Fruit fly (Drosophila melanogaster) whole organism, pupa: ENCODE results near the gene Jon66Ci.

ENCODE experiments used
- CG10348 ChIP-seq: fragments of 200-800 bp; sonication (Bioruptor generic); IDR thresholded peaks from 2 replicates; pipeline ENCODE4 v1.3.6; 2022; ENCODE audit warnings: missing biosample characterization, missing genetic modification characterization
- CG12605 ChIP-seq: fragments of 200-800 bp; sonication (Bioruptor generic); IDR thresholded peaks from 2 replicates; pipeline ENCODE4 v1.3.6; 2022; ENCODE audit warnings: missing biosample characterization, missing genetic modification characterization
- CG13204 ChIP-seq: fragments of 200-800 bp; sonication (Bioruptor generic); optimal IDR thresholded peaks from 2 replicates; lab custom pipeline; 2018; ENCODE audit warnings: missing biosample characterization, mild to moderate bottlenecking, missing genetic modification characterization, moderate library complexity
- CG14655 ChIP-seq: fragments of 200-800 bp; sonication (Bioruptor generic); optimal IDR thresholded peaks from 3 replicates; lab custom pipeline; 2017; ENCODE audit warnings: mild to moderate bottlenecking, missing biosample characterization, missing genetic modification reagents, missing genetic modification characterization
- CG15710 ChIP-seq: fragments of 200-800 bp; sonication (Bioruptor generic); optimal IDR thresholded peaks from 2 replicates; lab custom pipeline; 2018; ENCODE audit warnings: missing biosample characterization, mild to moderate bottlenecking, missing genetic modification characterization, moderate library complexity
- CG17806 ChIP-seq: fragments of 200-800 bp; sonication (Bioruptor generic); optimal IDR thresholded peaks from 2 replicates; lab custom pipeline; 2018; ENCODE audit warnings: missing biosample characterization, mild to moderate bottlenecking, missing genetic modification characterization, moderate library complexity
- CG32121 ChIP-seq: fragments of 200-800 bp; sonication (Bioruptor generic); IDR thresholded peaks from 2 replicates; pipeline ENCODE4 v1.3.6; 2022; ENCODE audit warnings: missing biosample characterization, missing genetic modification characterization
- CG34367 ChIP-seq: fragments of 200-800 bp; sonication (Bioruptor generic); optimal IDR thresholded peaks from 2 replicates; lab custom pipeline; 2018; ENCODE audit warnings: missing biosample characterization, mild to moderate bottlenecking, missing genetic modification characterization
- CG4496 ChIP-seq: fragments of 200-800 bp; sonication (Bioruptor generic); IDR thresholded peaks from 3 replicates; pipeline ENCODE4 v1.3.6; 2022; ENCODE audit warnings: missing biosample characterization, missing genetic modification characterization
- CG8159 ChIP-seq: fragments of 200-800 bp; sonication (Bioruptor generic); optimal IDR thresholded peaks from 3 replicates; lab custom pipeline; 2018; ENCODE audit warnings: missing biosample characterization, mild to moderate bottlenecking, missing genetic modification characterization, moderate library complexity
- CG8301 ChIP-seq: fragments of 200-800 bp; sonication (Bioruptor generic); optimal IDR thresholded peaks from 2 replicates; lab custom pipeline; 2018; ENCODE audit warnings: missing biosample characterization, mild to moderate bottlenecking, missing genetic modification characterization
- CG9948 ChIP-seq: fragments of 200-800 bp; sonication (Bioruptor generic); optimal IDR thresholded peaks from 2 replicates; lab custom pipeline; 2018; ENCODE audit warnings: missing biosample characterization, mild to moderate bottlenecking, missing genetic modification characterization, moderate library complexity
- D1 ChIP-seq: fragments of 200-800 bp; sonication (Bioruptor generic); optimal IDR thresholded peaks from 2 replicates; lab custom pipeline; 2018; ENCODE audit warnings: missing biosample characterization, mild to moderate bottlenecking, missing genetic modification characterization, moderate library complexity
- EcR ChIP-seq: fragments of 200-800 bp; sonication (Bioruptor generic); optimal IDR thresholded peaks from 3 replicates; lab custom pipeline; 2019; ENCODE audit warnings: missing biosample characterization, missing genetic modification characterization, mild to moderate bottlenecking, moderate library complexity, missing genetic modification reagents
- Ets98B ChIP-seq: fragments of 200-800 bp; sonication (Bioruptor generic); IDR thresholded peaks from 2 replicates; pipeline ENCODE4 v1.3.6; 2022; ENCODE audit warnings: missing biosample characterization, missing genetic modification characterization
- Pif1A ChIP-seq: fragments of 200-800 bp; sonication (Bioruptor generic); optimal IDR thresholded peaks from 3 replicates; lab custom pipeline; 2016; ENCODE audit warnings: missing biosample characterization, missing genetic modification characterization
- Pif1B ChIP-seq: fragments of 200-800 bp; sonication (Bioruptor generic); optimal IDR thresholded peaks from 3 replicates; lab custom pipeline; 2016; ENCODE audit warnings: missing biosample characterization, missing genetic modification characterization
- Snoo ChIP-seq: fragments of 200-800 bp; sonication (Bioruptor generic); optimal IDR thresholded peaks from 3 replicates; lab custom pipeline; 2017; ENCODE audit warnings: missing biosample characterization, mild to moderate bottlenecking, missing genetic modification characterization, inconsistent platforms
- fd96Ca ChIP-seq: fragments of 200-800 bp; sonication (Bioruptor generic); IDR thresholded peaks from 3 replicates; pipeline ENCODE4 v1.3.6; 2022; ENCODE audit warnings: missing biosample characterization, missing genetic modification characterization
- gl ChIP-seq: fragments of 200-800 bp; sonication (Bioruptor generic); optimal IDR thresholded peaks from 2 replicates; lab custom pipeline; 2018; ENCODE audit warnings: missing biosample characterization, mild to moderate bottlenecking, missing genetic modification characterization
- rn ChIP-seq: fragments of 200-800 bp; sonication (Bioruptor generic); IDR thresholded peaks from 2 replicates; pipeline ENCODE4 v1.3.6; 2022; ENCODE audit warnings: missing biosample characterization, missing genetic modification characterization

Gene Jon66Ci

DNA sequence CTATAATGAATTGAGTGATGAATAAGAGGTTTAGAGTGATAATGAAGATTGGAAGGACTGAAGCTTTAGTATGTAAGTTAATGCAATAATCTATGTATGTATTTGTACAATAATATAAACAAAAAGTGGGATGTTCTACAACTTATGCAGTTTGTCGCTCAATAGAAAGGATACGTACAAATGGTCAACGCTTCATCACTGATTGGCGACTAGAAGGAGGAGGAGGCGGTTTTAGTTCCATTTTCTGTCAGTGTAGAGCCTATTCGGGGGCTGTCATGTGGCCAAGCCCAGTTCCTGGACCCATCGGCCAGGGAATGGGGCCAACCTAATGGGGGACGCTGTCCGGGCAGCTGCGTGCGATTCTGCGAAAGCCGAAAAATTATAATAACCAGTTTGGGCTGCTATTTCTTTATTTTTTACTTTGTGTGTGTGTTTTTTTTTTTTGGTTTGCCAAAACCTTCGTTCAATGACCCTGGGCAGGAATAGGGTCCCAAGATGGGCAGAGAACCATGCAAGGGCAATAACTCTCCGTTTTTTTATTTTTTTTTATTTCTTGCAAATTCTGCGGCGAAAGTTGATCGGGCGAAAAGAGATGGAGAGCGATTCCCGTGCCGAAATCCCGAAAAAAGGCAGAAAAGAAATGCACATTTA, 22.5 kb upstream of the Jon66Ci start:
- TF ChIP-seq Pif1B (GFP tag; lab: Kevin White, UChicago) (no peak), rn (GFP tag; lab: Robert Waterston, UW) (no peak), CG13204 (GFP tag; lab: Kevin White, UChicago) (no peak), CG4496 (0 out of 3 replicates have a peak, but pooled peaks have one; percentile 15), CG12605 (GFP tag; lab: Robert Waterston, UW) (no peak), gl (tag; lab: Kevin White, UChicago) (no peak), D1 (tag; lab: Kevin White, UChicago) (no peak), CG15710 (tag; lab: Kevin White, UChicago) (no peak), Pif1A (no peak), Snoo (tag; lab: Kevin White, UChicago) (peak; percentile 57), CG8159 (no peak), CG10348 (no peak), CG14655 (peak; percentile 45), CG32121 (GFP tag; lab: Robert Waterston, UW) (no peak), CG17806 (tag; lab: Kevin White, UChicago) (no peak), Ets98B (no peak), CG8301 (peak; percentile 19), EcR (GFP tag; lab: Kevin White, UChicago) (no peak)
- TF ChIP-seq, all 21 proteins: peak for 4

DNA sequence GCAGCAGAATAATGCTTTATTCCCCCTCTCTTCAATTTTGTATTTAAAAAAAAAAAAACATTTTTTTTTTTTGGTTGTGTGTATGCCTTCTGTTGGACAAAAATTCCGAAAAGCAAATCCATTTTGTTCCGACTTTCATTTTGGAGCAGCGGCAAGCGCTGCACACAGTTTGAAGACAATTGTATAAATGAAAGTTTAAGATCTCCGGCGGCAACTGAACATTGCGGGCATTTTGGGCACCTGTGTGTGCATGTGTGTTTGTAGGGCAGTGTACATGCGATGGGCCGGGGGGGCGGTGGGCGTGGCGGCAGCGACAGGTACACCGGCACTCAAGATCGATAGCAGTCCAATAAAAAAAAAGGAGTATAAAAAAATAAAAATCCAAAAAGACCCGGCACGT, 21.9 kb upstream of the Jon66Ci start:
- TF ChIP-seq CG13204 (GFP tag; lab: Kevin White, UChicago) (no peak), EcR (GFP tag; lab: Kevin White, UChicago) (no peak), Pif1A (no peak), gl (tag; lab: Kevin White, UChicago) (no peak), CG15710 (tag; lab: Kevin White, UChicago) (no peak), CG8301 (no peak), fd96Ca (GFP tag; lab: Robert Waterston, UW) (no peak), CG8159 (no peak), CG17806 (tag; lab: Kevin White, UChicago) (no peak), CG14655 (no peak), D1 (tag; lab: Kevin White, UChicago) (no peak), CG32121 (GFP tag; lab: Robert Waterston, UW) (no peak), CG4496 (no peak), rn (GFP tag; lab: Robert Waterston, UW) (no peak)

DNA sequence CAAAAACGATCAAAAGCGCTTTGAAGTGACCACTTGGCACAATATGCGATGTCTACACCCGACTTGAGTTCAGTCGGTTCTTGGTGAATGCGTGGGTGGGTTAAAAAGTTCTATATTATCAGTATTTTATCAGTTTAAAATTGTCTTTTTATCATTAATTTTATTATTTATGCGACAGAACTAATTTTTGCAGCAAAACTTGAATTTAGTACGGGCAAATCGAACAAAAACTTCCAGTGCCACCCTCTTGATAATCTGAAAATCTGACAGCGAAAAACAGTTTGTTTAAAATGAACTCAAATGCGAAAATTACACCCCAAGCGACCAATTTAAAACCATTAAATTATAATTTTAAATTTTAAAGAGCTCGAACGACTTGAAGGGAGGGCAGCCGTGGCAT, 20.4 kb upstream of the Jon66Ci start:
- TF ChIP-seq Pif1A = no peak
- no peak for TF ChIP-seq CG13204 (GFP tag; lab: Kevin White, UChicago)
- no peak for TF ChIP-seq CG10348
- peak; percentile 64 for TF ChIP-seq Snoo (tag; lab: Kevin White, UChicago)

DNA sequence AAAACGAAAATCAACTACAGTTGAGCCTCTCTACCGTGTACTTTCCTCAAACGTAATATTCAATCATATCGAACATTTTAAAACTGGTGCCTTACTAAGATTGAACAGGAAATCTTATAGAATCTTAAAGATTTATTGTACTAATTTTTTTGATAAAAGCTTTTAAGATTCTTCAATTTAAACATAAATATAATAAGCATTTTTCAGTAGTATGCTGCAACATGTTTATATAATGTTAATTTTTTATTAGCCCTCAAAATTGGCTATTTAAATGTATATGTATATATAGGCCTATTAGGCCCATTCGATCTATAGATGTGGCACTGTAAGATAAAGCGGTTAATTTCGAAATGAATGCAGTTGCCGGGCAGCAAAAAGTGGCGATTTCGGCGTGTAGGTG, 19.8 kb upstream of the Jon66Ci start:
- TF ChIP-seq EcR (GFP tag; lab: Kevin White, UChicago) (no peak), CG14655 (peak; percentile 1)

dm6 chr3L:8372035-8372434, 19.3 kb upstream of the Jon66Ci start, which contains the start of gene ImpE1:
Gene ImpE1, plus strand, starts transcription at chr3L:8372405.
- TF ChIP-seq CG4496 (no peak), CG13204 (GFP tag; lab: Kevin White, UChicago) (peak; percentile 35)

DNA sequence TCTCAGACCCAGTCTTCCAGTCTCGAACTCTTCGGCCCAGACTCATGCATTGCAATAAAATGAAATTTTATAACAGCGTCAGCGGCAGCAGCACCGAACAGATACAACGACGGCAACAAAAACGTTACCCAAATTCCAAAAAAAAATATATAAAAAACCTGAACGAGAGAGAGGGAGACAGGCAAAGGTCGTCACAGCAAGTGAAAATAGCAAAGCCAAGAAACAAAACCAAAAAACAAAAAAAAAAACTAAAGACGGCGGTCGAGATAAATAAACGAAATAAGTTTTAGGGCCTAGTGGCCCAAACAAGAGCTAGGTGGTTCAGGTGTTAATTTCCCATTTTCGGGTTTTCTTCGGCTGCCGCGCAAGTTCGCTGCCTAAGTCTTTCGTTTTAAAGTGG, 17.2 kb upstream of the Jon66Ci start:
- TF ChIP-seq CG13204 (GFP tag; lab: Kevin White, UChicago) (no peak), CG8301 (no peak), rn (GFP tag; lab: Robert Waterston, UW) (no peak), CG9948 (tag; lab: Kevin White, UChicago) (no peak), CG4496 (no peak), D1 (tag; lab: Kevin White, UChicago) (no peak), CG10348 (no peak), EcR (GFP tag; lab: Kevin White, UChicago) (no peak), Snoo (tag; lab: Kevin White, UChicago) (no peak), CG15710 (tag; lab: Kevin White, UChicago) (no peak), CG8159 (no peak), fd96Ca (GFP tag; lab: Robert Waterston, UW) (no peak), Ets98B (no peak), CG12605 (GFP tag; lab: Robert Waterston, UW) (no peak), Pif1A (no peak), CG17806 (tag; lab: Kevin White, UChicago) (no peak), gl (tag; lab: Kevin White, UChicago) (no peak), Pif1B (GFP tag; lab: Kevin White, UChicago) (no peak)
- TF ChIP-seq, all 21 proteins: peak for 0

- TF ChIP-seq CG13204 (GFP tag; lab: Kevin White, UChicago) = no peak
- TF ChIP-seq CG8159 = no peak
- no peak for TF ChIP-seq CG34367 (tag; lab: Kevin White, UChicago)
- no peak for TF ChIP-seq Pif1A
- TF ChIP-seq CG32121 (GFP tag; lab: Robert Waterston, UW) = no peak
- no peak for TF ChIP-seq CG4496
These were observed 12.2 kb upstream of the Jon66Ci start for dm6 chr3L:8379161-8379560.
